Worm (Caenorhabditis elegans): Measurements from ENCODE around the gene fbxa-209.

The fbxa-209 gene

ce11 chrV:15413847-15414246, 13.0 kb downstream of the fbxa-209 start, which contains the start of gene srh-264:
Gene srh-264 (plus strand): TSS chrV:15414147.
- TF ChIP-seq ceh-24 (tag; optimal IDR thresholded peaks at IDR 0.05) (no peak), unc-42 (tag; optimal IDR thresholded peaks at IDR 0.05) (no peak), K02D7.2 (tag; optimal IDR thresholded peaks at IDR 0.05) (no peak), syd-9 (tag; optimal IDR thresholded peaks at IDR 0.05) (no peak), unc-55 (GFP tag; optimal IDR thresholded peaks at IDR 0.05) (no peak), elt-2 (tag; optimal IDR thresholded peaks at IDR 0.05) (no peak), sox-4 (tag; optimal IDR thresholded peaks at IDR 0.05) (no peak), madf-2 (tag; optimal IDR thresholded peaks at IDR 0.05) (no peak), K09A11.1 (tag; optimal IDR thresholded peaks at IDR 0.05; ENCODE audit: insufficient read depth) (no peak), ceh-34 (tag; optimal IDR thresholded peaks at IDR 0.05) (no peak), hlh-15 (tag; optimal IDR thresholded peaks at IDR 0.05) (no peak)

DNA sequence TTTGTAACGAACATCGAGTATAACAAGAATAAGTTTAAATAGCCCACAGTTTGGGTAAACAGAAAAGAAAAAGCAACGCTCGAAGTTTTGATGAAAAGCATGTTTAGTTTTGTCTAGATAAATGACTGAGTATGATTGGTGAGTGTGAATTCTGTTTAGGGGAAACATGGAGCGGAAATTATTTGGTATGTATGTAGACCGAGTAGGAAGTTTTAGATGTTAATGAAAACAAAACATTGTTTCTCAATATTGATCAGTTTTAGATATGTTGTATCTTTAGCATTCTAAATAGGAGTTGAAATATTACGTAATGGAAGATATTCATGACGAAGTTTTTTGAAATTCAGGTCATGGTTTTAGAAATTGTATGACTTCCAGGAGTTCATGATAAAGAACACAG, 14.2 kb downstream of the fbxa-209 start, which contains the start of gene srbc-63:
srbc-63 (minus strand) TSS at position 101 of the 400 bp plus-strand sequence.
- TF ChIP-seq syd-9 (tag; optimal IDR thresholded peaks at IDR 0.05): no peak

DNA sequence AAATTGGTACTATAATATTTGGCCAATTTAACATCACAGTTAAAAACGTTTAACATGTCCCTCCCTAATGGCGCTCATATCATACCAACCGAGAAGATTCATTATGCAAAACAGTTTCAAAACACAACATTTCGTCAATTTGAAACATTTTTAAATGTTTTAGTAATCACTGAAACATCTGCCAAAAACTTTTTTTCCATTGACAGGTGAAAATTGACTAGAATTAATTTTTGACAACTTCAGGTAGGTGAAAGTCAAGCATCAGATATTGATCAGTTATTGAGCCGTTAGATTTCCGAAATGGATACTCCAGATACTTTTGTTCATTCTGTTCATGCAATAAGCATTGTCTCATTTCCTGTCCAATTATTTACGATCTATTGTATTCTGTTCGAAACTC, 19.9 kb downstream of the fbxa-209 start, which contains the start of gene srh-257:
srh-257 (plus strand) TSS at position 301 of the 400 bp plus-strand sequence.
- TF ChIP-seq ztf-16 (tag; optimal IDR thresholded peaks at IDR 0.05) (no peak), hlh-8 (tag; optimal IDR thresholded peaks at IDR 0.05) (no peak), eyg-1 (tag; optimal IDR thresholded peaks at IDR 0.05) (no peak), unc-86 (tag; optimal IDR thresholded peaks at IDR 0.05) (no peak), che-1 (tag; optimal IDR thresholded peaks at IDR 0.05) (no peak), sox-2 (GFP tag; IDR thresholded peaks at IDR 0.05) (no peak), dve-1 (tag; optimal IDR thresholded peaks at IDR 0.05) (no peak), ceh-24 (tag; optimal IDR thresholded peaks at IDR 0.05) (no peak), nfya-1 (tag; optimal IDR thresholded peaks at IDR 0.05) (no peak)

DNA sequence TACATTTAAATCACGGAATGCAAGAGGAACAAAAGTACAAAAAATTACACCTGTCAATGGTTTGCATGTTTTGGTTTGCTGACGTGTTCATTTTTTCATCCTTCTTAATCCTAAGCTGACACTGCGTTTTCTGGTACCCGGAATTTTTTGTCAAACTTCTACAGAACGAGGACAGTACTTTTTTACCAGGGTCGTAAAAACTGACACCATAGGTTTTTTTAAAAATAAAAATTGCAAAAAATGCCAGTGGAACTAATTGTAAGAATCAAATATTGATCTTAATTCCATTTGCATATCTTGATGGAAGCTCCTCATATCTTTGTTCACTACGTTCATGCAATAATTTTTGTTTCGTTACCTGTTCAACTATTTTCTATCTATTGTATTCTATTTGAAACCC, 22.0 kb downstream of the fbxa-209 start, which contains the start of gene srh-258:
srh-258 (plus strand) TSS at position 301 of the 400 bp plus-strand sequence.
- no peak for TF ChIP-seq hlh-30 (tag; optimal IDR thresholded peaks at IDR 0.05; ENCODE audit: insufficient read depth)
- no peak for TF ChIP-seq dve-1 (tag; optimal IDR thresholded peaks at IDR 0.05)
- TF ChIP-seq ama-1 (optimal IDR thresholded peaks at IDR 0.05): no peak
- no peak for TF ChIP-seq dmd-4 (tag; optimal IDR thresholded peaks at IDR 0.05; ENCODE audit: borderline replicate concordance)
- TF ChIP-seq pat-9 (tag; optimal IDR thresholded peaks at IDR 0.05): no peak
- no peak for TF ChIP-seq C38D4.7 (GFP tag; optimal IDR thresholded peaks at IDR 0.05)
- TF ChIP-seq sdc-2 (tag; optimal IDR thresholded peaks at IDR 0.05): no peak
- no peak for TF ChIP-seq syd-9 (tag; optimal IDR thresholded peaks at IDR 0.05)
- TF ChIP-seq ceh-6 (GFP tag; optimal IDR thresholded peaks at IDR 0.05): no peak
- TF ChIP-seq hlh-6 (tag; optimal IDR thresholded peaks at IDR 0.05): no peak
- TF ChIP-seq ref-2 (tag; optimal IDR thresholded peaks at IDR 0.05): no peak
- no peak for TF ChIP-seq gmeb-2 (tag; optimal IDR thresholded peaks at IDR 0.05)

- TF ChIP-seq ceh-22 (tag; optimal IDR thresholded peaks at IDR 0.05) (no peak), nhr-11 (tag; optimal IDR thresholded peaks at IDR 0.05) (no peak), unc-55 (GFP tag; optimal IDR thresholded peaks at IDR 0.05) (no peak), ets-4 (tag; optimal IDR thresholded peaks at IDR 0.05) (no peak)
Observed at ce11 chrV:15401856-15402314, 25.0 kb downstream of the fbxa-209 start, which contains the start of gene fbxa-135. Gene fbxa-135 (plus strand): TSS chrV:15402264.
